Fruit fly (Drosophila melanogaster) whole organism, wandering third instar larva: ENCODE data around the gene CG5466.

Experiments
- Myc ChIP-seq: fragments of >200 bp; optimal IDR thresholded peaks from 2 replicates; lab custom pipeline; 2017
- dmrt93B ChIP-seq: fragments of 200-800 bp; sonication (Bioruptor generic); optimal IDR thresholded peaks from 2 replicates; lab custom pipeline; 2018; ENCODE audit warnings: missing biosample characterization, mild to moderate bottlenecking, missing genetic modification characterization
- dsf ChIP-seq: sonication (Bioruptor generic); optimal IDR thresholded peaks from 2 replicates; lab custom pipeline; 2016; ENCODE audit warnings: missing biosample characterization, missing genetic modification characterization, borderline replicate concordance
- foxo ChIP-seq, 2 experiments: fragments of 200-800 bp; sonication (Bioruptor generic); optimal IDR thresholded peaks; 2 replicates in 1 of 2; 3 replicates in 1 of 2; lab custom pipeline; 2016 to 2017; ENCODE audit warnings: missing biosample characterization in 2 of 2, missing genetic modification characterization in 2 of 2
- h ChIP-seq: fragments of 200-800 bp; sonication (Bioruptor generic); optimal IDR thresholded peaks from 3 replicates; lab custom pipeline; 2016; ENCODE audit warnings: missing biosample characterization, mild to moderate bottlenecking, missing genetic modification characterization
- jim ChIP-seq: fragments of 175-275, 200-325 bp; sonication (Bioruptor generic); optimal IDR thresholded peaks from 2 replicates; lab custom pipeline; 2016; ENCODE audit warnings: missing biosample characterization, mild to moderate bottlenecking, missing genetic modification characterization
- lola ChIP-seq: fragments of >200 bp; optimal IDR thresholded peaks from 2 replicates; lab custom pipeline; 2017; ENCODE audit warnings: missing biosample characterization, missing genetic modification characterization
- rgr ChIP-seq: fragments of 200-800 bp; sonication (Bioruptor generic); optimal IDR thresholded peaks from 3 replicates; lab custom pipeline; 2016; ENCODE audit warnings: missing biosample characterization, mild to moderate bottlenecking, missing genetic modification characterization
- sv ChIP-seq: fragments of 200-800 bp; sonication (Bioruptor generic); optimal IDR thresholded peaks from 3 replicates; lab custom pipeline; 2016; ENCODE audit warnings: missing biosample characterization, missing genetic modification characterization
- tai ChIP-seq: sonication (Bioruptor generic); optimal IDR thresholded peaks from 2 replicates; lab custom pipeline; 2016; ENCODE audit warnings: missing biosample characterization, missing genetic modification characterization
- usp ChIP-seq: fragments of >200 bp; optimal IDR thresholded peaks from 2 replicates; lab custom pipeline; 2017; ENCODE audit warnings: missing biosample characterization, missing genetic modification characterization

dm6 chr3R:20608199-20608598 lies 9.5 kb upstream of the CG5466 start:
- no peak for TF ChIP-seq usp (GFP tag; lab: Kevin White, UChicago)
- TF ChIP-seq lola (GFP tag; lab: Kevin White, UChicago): no peak
- TF ChIP-seq foxo (GFP tag; optimal IDR thresholded peaks at IDR 0.05; lab: Kevin White, UChicago): no peak
- TF ChIP-seq dsf (GFP tag; lab: Kevin White, UChicago): no peak
- no peak for TF ChIP-seq rgr
- no peak for TF ChIP-seq dmrt93B (GFP tag; lab: Kevin White, UChicago)
- no peak for TF ChIP-seq sv
- TF ChIP-seq Myc (lab: Kevin White, UChicago): no peak
- no peak for TF ChIP-seq jim
- no peak for TF ChIP-seq tai (GFP tag; lab: Kevin White, UChicago)
- no peak for TF ChIP-seq h (GFP tag; lab: Kevin White, UChicago)
